Worm (Caenorhabditis elegans) whole organism, early embryonic: Measurements from ENCODE around the gene irk-3.

ENCODE experiments used
- F13C5.2 ChIP-seq: sonication (generic microtip); optimal IDR thresholded peaks from 2 replicates; lab custom pipeline; 2017; ENCODE audit warnings: mild to moderate bottlenecking, missing genetic modification characterization, inconsistent platforms, missing compliant biosample characterization
- ama-1 ChIP-seq: fragments of 150-350 bp; optimal IDR thresholded peaks from 2 replicates; lab custom pipeline; 2014
- ceh-36 ChIP-seq: sonication (generic microtip); optimal IDR thresholded peaks from 2 replicates; lab custom pipeline; 2016; ENCODE audit warnings: missing genetic modification characterization, inconsistent platforms, missing compliant biosample characterization
- ets-7 ChIP-seq: sonication (generic microtip); optimal IDR thresholded peaks from 2 replicates; lab custom pipeline; 2016; ENCODE audit warnings: missing genotype, missing genetic modification characterization, missing compliant biosample characterization
- flt-1 ChIP-seq: fragments of 200-800 bp; sonication (Bioruptor generic); IDR thresholded peaks from 2 replicates; pipeline ENCODE4 v1.3.6; 2022; ENCODE audit warnings: missing genetic modification characterization, missing compliant biosample characterization
- hmg-4 ChIP-seq: fragments of 200-800 bp; sonication (Bioruptor generic); optimal IDR thresholded peaks from 2 replicates; lab custom pipeline; 2018; ENCODE audit warnings: mild to moderate bottlenecking, missing genetic modification characterization, missing compliant biosample characterization
- hnd-1 ChIP-seq: sonication (generic microtip); optimal IDR thresholded peaks from 2 replicates; lab custom pipeline; 2016; ENCODE audit warnings: missing genetic modification characterization, missing compliant biosample characterization
- pes-1 ChIP-seq: fragments of 200-800 bp; sonication (Bioruptor generic); IDR thresholded peaks from 2 replicates; pipeline ENCODE4 v1.3.6; 2022; ENCODE audit warnings: missing genetic modification reagents, missing genetic modification characterization, missing compliant biosample characterization
- scrt-1 ChIP-seq: fragments of 200-800 bp; sonication (Bioruptor generic); IDR thresholded peaks from 2 replicates; pipeline ENCODE4 v1.3.6; 2022; ENCODE audit warnings: missing genetic modification characterization, missing compliant biosample characterization
- tbx-11 ChIP-seq: fragments of 200-800 bp; sonication (Bioruptor generic); IDR thresholded peaks from 2 replicates; pipeline ENCODE4 v1.3.6; 2022; ENCODE audit warnings: missing genetic modification characterization, missing compliant biosample characterization
- tbx-37 ChIP-seq: fragments of 200-800 bp; sonication (Bioruptor generic); conservative IDR thresholded peaks from 2 replicates; pipeline ENCODE4 v1.3.6; 2022; ENCODE audit warnings: missing genetic modification reagents, missing genetic modification characterization, missing compliant biosample characterization
- tra-4 ChIP-seq: sonication (generic microtip); optimal IDR thresholded peaks from 2 replicates; lab custom pipeline; 2017; ENCODE audit warnings: missing genetic modification characterization, missing compliant biosample characterization

DNA sequence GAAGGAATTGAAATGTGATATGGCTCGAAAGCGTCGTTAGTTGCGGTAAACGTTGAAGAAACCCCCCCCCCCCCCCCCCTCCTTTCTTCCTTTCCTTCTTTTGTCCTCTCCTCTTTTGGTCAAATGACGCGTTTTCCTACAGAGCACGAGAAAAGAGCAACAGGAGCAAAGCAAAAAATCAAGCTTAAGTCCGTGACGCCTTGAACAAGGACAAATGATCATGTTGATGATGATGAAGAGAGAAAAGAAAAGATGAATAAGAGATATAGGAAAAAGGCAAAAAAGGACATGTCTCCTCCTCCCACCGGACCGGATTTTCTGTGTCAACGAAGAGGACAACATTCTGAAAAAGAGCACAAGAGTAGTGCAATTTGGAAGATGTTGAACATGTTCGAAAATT, 10.6 kb downstream of the irk-3 start:
- no peak for TF ChIP-seq F13C5.2 (tag; lab: Kevin White, UChicago)
- TF ChIP-seq tbx-37 (GFP tag; lab: Robert Waterston, UW), result no peak
- TF ChIP-seq ama-1 (lab: Kevin White, UChicago), result no peak
- TF ChIP-seq ceh-36, result no peak
- no peak for TF ChIP-seq scrt-1 (GFP tag; lab: Robert Waterston, UW)
- TF ChIP-seq hmg-4, result no peak
- no peak for TF ChIP-seq ets-7
- TF ChIP-seq hnd-1 (tag; lab: Kevin White, UChicago), result no peak
- TF ChIP-seq pes-1 (GFP tag; lab: Robert Waterston, UW), result no peak
- no peak for TF ChIP-seq tbx-11 (GFP tag; lab: Robert Waterston, UW)
- no peak for TF ChIP-seq flt-1 (GFP tag; lab: Robert Waterston, UW)
- TF ChIP-seq tra-4 (tag; lab: Kevin White, UChicago), result no peak
